Fruit fly (Drosophila melanogaster): Measurements from ENCODE around the gene mge.

mge gene

dm6 chr3L:3942241-3943028 lies 32.7 kb upstream of the mge start, which contains the start of the genes CG10863 and CG14982 (continued):
- no peak for TF ChIP-seq CG43689 (GFP tag; IDR thresholded peaks at IDR 0.05)
- no peak for TF ChIP-seq H15 (GFP tag; IDR thresholded peaks at IDR 0.05)
- peak; percentile 61 for TF ChIP-seq ewg (GFP tag; optimal IDR thresholded peaks at IDR 0.05)
- no peak for TF ChIP-seq CG8388 (GFP tag; optimal IDR thresholded peaks at IDR 0.05)
- no peak for TF ChIP-seq CG31388 (GFP tag; optimal IDR thresholded peaks at IDR 0.05)
- no peak for TF ChIP-seq knrl (GFP tag; IDR thresholded peaks at IDR 0.05; ENCODE audit: partially characterized antibody)
- no peak for TF ChIP-seq NK7.1 (GFP tag; optimal IDR thresholded peaks at IDR 0.05)
- TF ChIP-seq sc (optimal IDR thresholded peaks at IDR 0.05): no peak
- TF ChIP-seq sc (GFP tag; optimal IDR thresholded peaks at IDR 0.05): no peak
- TF ChIP-seq bab2 (GFP tag; optimal IDR thresholded peaks at IDR 0.05): no peak
- peak; percentile 71 for TF ChIP-seq sug (tag; optimal IDR thresholded peaks at IDR 0.05)
- no peak for TF ChIP-seq HLH4C (GFP tag; IDR thresholded peaks at IDR 0.05; ENCODE audit: partially characterized antibody)
- no peak for TF ChIP-seq Oli (tag; optimal IDR thresholded peaks at IDR 0.05)
- no peak for TF ChIP-seq CG31224 (GFP tag; IDR thresholded peaks at IDR 0.05)
- TF ChIP-seq NFAT (GFP tag; IDR thresholded peaks at IDR 0.05): no peak
- TF ChIP-seq br (optimal IDR thresholded peaks at IDR 0.05): no peak
- TF ChIP-seq D19B (GFP tag; optimal IDR thresholded peaks at IDR 0.05): no peak
- TF ChIP-seq CG3838 (GFP tag; optimal IDR thresholded peaks at IDR 0.05): no peak
- peak; percentile 50; the same call in 1 of the 4 replicates for TF ChIP-seq chinmo (GFP tag; IDR thresholded peaks at IDR 0.05; ENCODE audit: partially characterized antibody)
- TF ChIP-seq CG18619 (GFP tag; optimal IDR thresholded peaks at IDR 0.05): no peak
- TF ChIP-seq Dbx (GFP tag; IDR thresholded peaks at IDR 0.05): peak; percentile 54; the same call in 1 of the 3 replicates
- TF ChIP-seq CG11723 (GFP tag; optimal IDR thresholded peaks at IDR 0.05): no peak
- TF ChIP-seq zen (tag; optimal IDR thresholded peaks at IDR 0.05): no peak
- TF ChIP-seq E2f1 (GFP tag; IDR thresholded peaks at IDR 0.05): peak; percentile 44; the same call in 1 of the 2 replicates
- no peak for TF ChIP-seq Mes4 (GFP tag; optimal IDR thresholded peaks at IDR 0.05)
- no peak for TF ChIP-seq D (optimal IDR thresholded peaks at IDR 0.05)
- no peak for TF ChIP-seq D (GFP tag; optimal IDR thresholded peaks at IDR 0.05)
- no peak for TF ChIP-seq CG17612 (GFP tag; IDR thresholded peaks at IDR 0.05)
- TF ChIP-seq CG1792 (GFP tag; optimal IDR thresholded peaks at IDR 0.05): no peak
- TF ChIP-seq CG7271 (tag; optimal IDR thresholded peaks at IDR 0.05): no peak
- no peak for TF ChIP-seq CG33557 (GFP tag; optimal IDR thresholded peaks at IDR 0.05)
- TF ChIP-seq CG15011 (GFP tag; optimal IDR thresholded peaks at IDR 0.05): no peak
- no peak for TF ChIP-seq prd (optimal IDR thresholded peaks at IDR 0.05)
- no peak for TF ChIP-seq prd (GFP tag; IDR thresholded peaks at IDR 0.05)
- TF ChIP-seq Eip74EF (GFP tag; optimal IDR thresholded peaks at IDR 0.05): no peak
- no peak for TF ChIP-seq Drgx (GFP tag; IDR thresholded peaks at IDR 0.05)
- no peak for TF ChIP-seq CG7372 (GFP tag; IDR thresholded peaks at IDR 0.05)
- no peak for TF ChIP-seq CG12391 (tag; optimal IDR thresholded peaks at IDR 0.05)
- TF ChIP-seq cato (GFP tag; optimal IDR thresholded peaks at IDR 0.05; ENCODE audit: borderline replicate concordance): no peak
- no peak for TF ChIP-seq ATbp (GFP tag; optimal IDR thresholded peaks at IDR 0.05)
- no peak for TF ChIP-seq Sry-δ (GFP tag; optimal IDR thresholded peaks at IDR 0.05)
- peak; percentile 25; the same call in 1 of the 2 replicates for TF ChIP-seq E2f2 (GFP tag; IDR thresholded peaks at IDR 0.05)
- no peak for TF ChIP-seq CG12236 (GFP tag; optimal IDR thresholded peaks at IDR 0.05)
- TF ChIP-seq nerfin-1 (tag; optimal IDR thresholded peaks at IDR 0.05): peak; percentile 62
- TF ChIP-seq az2 (GFP tag; optimal IDR thresholded peaks at IDR 0.05): no peak
- TF ChIP-seq YL-1 (GFP tag; optimal IDR thresholded peaks at IDR 0.05): no peak
- TF ChIP-seq CG4424 (GFP tag; optimal IDR thresholded peaks at IDR 0.05): no peak
- no peak for TF ChIP-seq HmgD (GFP tag; optimal IDR thresholded peaks at IDR 0.05)
- no peak for TF ChIP-seq CG7928 (GFP tag; optimal IDR thresholded peaks at IDR 0.05)
- TF ChIP-seq CG34376 (GFP tag; optimal IDR thresholded peaks at IDR 0.05): peak; percentile 83
- TF ChIP-seq Fer1 (GFP tag; optimal IDR thresholded peaks at IDR 0.05): peak; percentile 29

All from whole organism, embryonic.